Fruit fly (Drosophila melanogaster): ENCODE results near the gene prd.

DNA sequence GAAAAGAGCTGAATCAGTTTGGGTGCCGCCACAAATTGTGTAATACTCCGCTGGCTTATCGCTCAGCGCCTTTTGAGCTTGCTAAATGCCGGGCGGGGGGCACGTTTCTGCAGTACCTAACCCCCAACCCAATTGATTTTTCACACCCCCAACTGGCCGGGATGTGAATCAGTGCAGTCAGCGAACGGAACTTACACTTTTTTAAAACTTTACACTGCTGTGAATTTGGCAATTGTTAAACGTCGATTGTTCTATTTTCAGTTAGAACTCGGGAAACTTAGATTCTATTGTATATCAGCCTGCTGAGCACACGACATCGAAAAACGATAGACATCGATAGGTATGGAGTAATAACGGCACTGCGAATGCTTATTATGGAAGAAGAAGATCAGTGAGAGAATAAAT, 47.4 kb downstream of the prd start, which contains the start of gene Tom70:
- TF ChIP-seq EcR (GFP tag; optimal IDR thresholded peaks at IDR 0.05) (no peak), psq (optimal IDR thresholded peaks at IDR 0.05) (no peak), usp (GFP tag; optimal IDR thresholded peaks at IDR 0.05) (no peak)
